Worm (Caenorhabditis elegans): ENCODE measurements around the gene gtf-2H3.

Gene gtf-2H3

ce11 chrIII:10096525-10096972 is 23.4 kb downstream of the gtf-2H3 start:
- TF ChIP-seq sea-1 (GFP tag; conservative IDR thresholded peaks at IDR 0.05) = no peak
- TF ChIP-seq hmg-4 (GFP tag; optimal IDR thresholded peaks at IDR 0.05) = peak; percentile 57

- no peak for TF ChIP-seq B0310.2 (tag; optimal IDR thresholded peaks at IDR 0.05)
- no peak for TF ChIP-seq tra-4 (tag; optimal IDR thresholded peaks at IDR 0.05)
- no peak for TF ChIP-seq ets-7 (tag; optimal IDR thresholded peaks at IDR 0.05)
- no peak for TF ChIP-seq F13C5.2 (tag; optimal IDR thresholded peaks at IDR 0.05)
- TF ChIP-seq ceh-36 (tag; optimal IDR thresholded peaks at IDR 0.05) = no peak
- no peak for TF ChIP-seq tbx-37 (GFP tag; conservative IDR thresholded peaks at IDR 0.05)
- TF ChIP-seq flt-1 (GFP tag; IDR thresholded peaks at IDR 0.05) = no peak
- no peak for TF ChIP-seq ceh-13 (GFP tag; optimal IDR thresholded peaks at IDR 0.05)
- no peak for TF ChIP-seq aly-1 (tag; optimal IDR thresholded peaks at IDR 0.05)
- no peak for TF ChIP-seq ama-1 (optimal IDR thresholded peaks at IDR 0.05)
- TF ChIP-seq pes-1 (GFP tag; IDR thresholded peaks at IDR 0.05) = no peak
- no peak for TF ChIP-seq hnd-1 (tag; optimal IDR thresholded peaks at IDR 0.05)
- no peak for TF ChIP-seq sea-1 (GFP tag; conservative IDR thresholded peaks at IDR 0.05)
- no peak for TF ChIP-seq hmg-4 (GFP tag; optimal IDR thresholded peaks at IDR 0.05)
- no peak for TF ChIP-seq tbx-11 (GFP tag; IDR thresholded peaks at IDR 0.05)
- no peak for TF ChIP-seq scrt-1 (GFP tag; IDR thresholded peaks at IDR 0.05)
- no peak for TF ChIP-seq hmbx-1 (tag; optimal IDR thresholded peaks at IDR 0.05)
Measured at ce11 chrIII:10095377-10095776, 24.6 kb downstream of the gtf-2H3 start.

- TF ChIP-seq hmg-4 (GFP tag; optimal IDR thresholded peaks at IDR 0.05) (peak; percentile 91), ets-7 (tag; optimal IDR thresholded peaks at IDR 0.05) (no peak), ama-1 (optimal IDR thresholded peaks at IDR 0.05) (no peak), scrt-1 (GFP tag; IDR thresholded peaks at IDR 0.05) (no peak), ceh-36 (tag; optimal IDR thresholded peaks at IDR 0.05) (peak; percentile 43), B0310.2 (tag; optimal IDR thresholded peaks at IDR 0.05) (no peak), F13C5.2 (tag; optimal IDR thresholded peaks at IDR 0.05) (peak; percentile 23), hnd-1 (tag; optimal IDR thresholded peaks at IDR 0.05) (no peak), ceh-13 (GFP tag; optimal IDR thresholded peaks at IDR 0.05) (no peak), aly-1 (tag; optimal IDR thresholded peaks at IDR 0.05) (peak; percentile 52)
Measured at ce11 chrIII:10094538-10094937, 25.4 kb downstream of the gtf-2H3 start.

- TF ChIP-seq F13C5.2 (tag; optimal IDR thresholded peaks at IDR 0.05) (no peak), B0310.2 (tag; optimal IDR thresholded peaks at IDR 0.05) (no peak), tra-4 (tag; optimal IDR thresholded peaks at IDR 0.05) (no peak), hnd-1 (tag; optimal IDR thresholded peaks at IDR 0.05) (no peak), ceh-36 (tag; optimal IDR thresholded peaks at IDR 0.05) (no peak), pes-1 (GFP tag; IDR thresholded peaks at IDR 0.05) (no peak), tbx-11 (GFP tag; IDR thresholded peaks at IDR 0.05) (no peak), ama-1 (optimal IDR thresholded peaks at IDR 0.05) (no peak), sea-1 (GFP tag; conservative IDR thresholded peaks at IDR 0.05) (no peak), hmbx-1 (tag; optimal IDR thresholded peaks at IDR 0.05) (no peak), tbx-37 (GFP tag; conservative IDR thresholded peaks at IDR 0.05) (no peak), flt-1 (GFP tag; IDR thresholded peaks at IDR 0.05) (no peak), hmg-4 (GFP tag; optimal IDR thresholded peaks at IDR 0.05) (no peak), ets-7 (tag; optimal IDR thresholded peaks at IDR 0.05) (no peak), aly-1 (tag; optimal IDR thresholded peaks at IDR 0.05) (no peak)
Measured at ce11 chrIII:10093093-10093492, 26.9 kb downstream of the gtf-2H3 start.

ce11 chrIII:10090685-10091084 is 29.3 kb downstream of the gtf-2H3 start, which contains the start of gene gtf-2H2C:
TSS of gene gtf-2H2C (minus strand) at chrIII:10090785.
- no peak for TF ChIP-seq ceh-13 (GFP tag; optimal IDR thresholded peaks at IDR 0.05)
- no peak for TF ChIP-seq tra-4 (tag; optimal IDR thresholded peaks at IDR 0.05)
- TF ChIP-seq pes-1 (GFP tag; IDR thresholded peaks at IDR 0.05) = no peak
- no peak for TF ChIP-seq scrt-1 (GFP tag; IDR thresholded peaks at IDR 0.05)
- TF ChIP-seq B0310.2 (tag; optimal IDR thresholded peaks at IDR 0.05) = no peak
- TF ChIP-seq aly-1 (tag; optimal IDR thresholded peaks at IDR 0.05) = no peak
- TF ChIP-seq ama-1 (optimal IDR thresholded peaks at IDR 0.05) = no peak
- no peak for TF ChIP-seq hmbx-1 (tag; optimal IDR thresholded peaks at IDR 0.05)
- no peak for TF ChIP-seq ceh-36 (tag; optimal IDR thresholded peaks at IDR 0.05)
- TF ChIP-seq hmg-4 (GFP tag; optimal IDR thresholded peaks at IDR 0.05) = no peak
- no peak for TF ChIP-seq tbx-37 (GFP tag; conservative IDR thresholded peaks at IDR 0.05)
- TF ChIP-seq tbx-11 (GFP tag; IDR thresholded peaks at IDR 0.05) = no peak

ce11 chrIII:10088508-10088981 is 31.4 kb downstream of the gtf-2H3 start, which contains the start of gene hal-2:
TSS of gene hal-2 (minus strand) at chrIII:10088931.
- TF ChIP-seq aly-1 (tag; optimal IDR thresholded peaks at IDR 0.05) = no peak
- no peak for TF ChIP-seq tbx-37 (GFP tag; conservative IDR thresholded peaks at IDR 0.05)
- TF ChIP-seq ets-7 (tag; optimal IDR thresholded peaks at IDR 0.05) = no peak
- no peak for TF ChIP-seq hnd-1 (tag; optimal IDR thresholded peaks at IDR 0.05)
- no peak for TF ChIP-seq ceh-13 (GFP tag; optimal IDR thresholded peaks at IDR 0.05)
- TF ChIP-seq ceh-36 (tag; optimal IDR thresholded peaks at IDR 0.05) = no peak
- no peak for TF ChIP-seq hmg-4 (GFP tag; optimal IDR thresholded peaks at IDR 0.05)
- TF ChIP-seq scrt-1 (GFP tag; IDR thresholded peaks at IDR 0.05) = no peak
- no peak for TF ChIP-seq hmbx-1 (tag; optimal IDR thresholded peaks at IDR 0.05)
- no peak for TF ChIP-seq tra-4 (tag; optimal IDR thresholded peaks at IDR 0.05)
- no peak for TF ChIP-seq tbx-11 (GFP tag; IDR thresholded peaks at IDR 0.05)

ce11 chrIII:10085983-10086382 is 34.0 kb downstream of the gtf-2H3 start, which contains the start of gene T16H12.2:
TSS of gene T16H12.2 (plus strand) at chrIII:10086283.
- TF ChIP-seq B0310.2 (tag; optimal IDR thresholded peaks at IDR 0.05) = no peak
- no peak for TF ChIP-seq hnd-1 (tag; optimal IDR thresholded peaks at IDR 0.05)
- TF ChIP-seq hmbx-1 (tag; optimal IDR thresholded peaks at IDR 0.05) = no peak
- TF ChIP-seq ets-7 (tag; optimal IDR thresholded peaks at IDR 0.05) = no peak
- TF ChIP-seq scrt-1 (GFP tag; IDR thresholded peaks at IDR 0.05) = no peak
- no peak for TF ChIP-seq sea-1 (GFP tag; conservative IDR thresholded peaks at IDR 0.05)
- no peak for TF ChIP-seq ceh-36 (tag; optimal IDR thresholded peaks at IDR 0.05)
- no peak for TF ChIP-seq ama-1 (optimal IDR thresholded peaks at IDR 0.05)
- TF ChIP-seq ceh-13 (GFP tag; optimal IDR thresholded peaks at IDR 0.05) = no peak
- no peak for TF ChIP-seq hmg-4 (GFP tag; optimal IDR thresholded peaks at IDR 0.05)
